Worm (Caenorhabditis elegans): Measurements from ENCODE around the gene fdgt-2.

DNA sequence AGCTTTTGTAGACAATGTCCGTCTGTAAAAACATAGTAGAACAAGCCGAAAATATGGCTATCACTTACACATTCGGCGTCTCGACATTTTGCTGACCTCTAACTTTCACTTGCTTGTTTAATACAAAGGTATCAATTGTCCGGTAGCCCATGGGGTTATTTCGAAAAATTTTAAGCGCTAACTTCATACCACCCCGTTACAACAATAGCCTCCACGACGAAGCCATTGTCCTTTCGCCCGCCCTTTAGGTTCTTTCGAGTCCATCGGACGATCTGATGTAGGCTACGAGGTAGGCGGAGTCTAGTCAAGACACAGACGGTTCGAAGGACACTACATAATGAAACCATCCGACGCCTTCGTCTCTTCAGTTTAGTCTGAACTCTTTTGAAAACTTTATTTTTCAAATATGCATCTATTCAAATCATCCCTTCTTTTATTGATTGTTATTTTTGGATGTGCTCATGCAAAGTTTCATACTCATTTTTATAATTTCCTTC lies 21.4 kb downstream of the fdgt-2 start, which contains the start of gene lips-10:
- TF ChIP-seq Y53G8AR.9 (GFP tag; conservative IDR thresholded peaks at IDR 0.05) (no peak), mcd-1 (GFP tag; IDR thresholded peaks at IDR 0.05) (no peak), die-1 (tag; optimal IDR thresholded peaks at IDR 0.05) (no peak), unc-62 (GFP tag; optimal IDR thresholded peaks at IDR 0.05) (no peak), bed-1 (GFP tag; IDR thresholded peaks at IDR 0.05) (no peak), fkh-3 (tag; optimal IDR thresholded peaks at IDR 0.05) (no peak)

Data from whole organism, young adult.